Fruit fly (Drosophila melanogaster) whole organism, pupa: ENCODE measurements around the gene CG33995.

Source experiments
- CG10348 ChIP-seq: fragments of 200-800 bp; sonication (Bioruptor generic); IDR thresholded peaks from 2 replicates; pipeline ENCODE4 v1.3.6; 2022; ENCODE audit warnings: missing biosample characterization, missing genetic modification characterization
- CG12605 ChIP-seq: fragments of 200-800 bp; sonication (Bioruptor generic); IDR thresholded peaks from 2 replicates; pipeline ENCODE4 v1.3.6; 2022; ENCODE audit warnings: missing biosample characterization, missing genetic modification characterization
- CG32121 ChIP-seq: fragments of 200-800 bp; sonication (Bioruptor generic); IDR thresholded peaks from 2 replicates; pipeline ENCODE4 v1.3.6; 2022; ENCODE audit warnings: missing biosample characterization, missing genetic modification characterization
- CG34367 ChIP-seq: fragments of 200-800 bp; sonication (Bioruptor generic); optimal IDR thresholded peaks from 2 replicates; lab custom pipeline; 2018; ENCODE audit warnings: missing biosample characterization, mild to moderate bottlenecking, missing genetic modification characterization
- CG8301 ChIP-seq: fragments of 200-800 bp; sonication (Bioruptor generic); optimal IDR thresholded peaks from 2 replicates; lab custom pipeline; 2018; ENCODE audit warnings: missing biosample characterization, mild to moderate bottlenecking, missing genetic modification characterization
- CG9948 ChIP-seq: fragments of 200-800 bp; sonication (Bioruptor generic); optimal IDR thresholded peaks from 2 replicates; lab custom pipeline; 2018; ENCODE audit warnings: missing biosample characterization, mild to moderate bottlenecking, missing genetic modification characterization, moderate library complexity
- EcR ChIP-seq: fragments of 200-800 bp; sonication (Bioruptor generic); optimal IDR thresholded peaks from 3 replicates; lab custom pipeline; 2019; ENCODE audit warnings: missing biosample characterization, missing genetic modification characterization, mild to moderate bottlenecking, moderate library complexity, missing genetic modification reagents
- Pif1A ChIP-seq: fragments of 200-800 bp; sonication (Bioruptor generic); optimal IDR thresholded peaks from 3 replicates; lab custom pipeline; 2016; ENCODE audit warnings: missing biosample characterization, missing genetic modification characterization
- Pif1B ChIP-seq: fragments of 200-800 bp; sonication (Bioruptor generic); optimal IDR thresholded peaks from 3 replicates; lab custom pipeline; 2016; ENCODE audit warnings: missing biosample characterization, missing genetic modification characterization
- fd96Ca ChIP-seq: fragments of 200-800 bp; sonication (Bioruptor generic); IDR thresholded peaks from 3 replicates; pipeline ENCODE4 v1.3.6; 2022; ENCODE audit warnings: missing biosample characterization, missing genetic modification characterization
- rn ChIP-seq: fragments of 200-800 bp; sonication (Bioruptor generic); IDR thresholded peaks from 2 replicates; pipeline ENCODE4 v1.3.6; 2022; ENCODE audit warnings: missing biosample characterization, missing genetic modification characterization

DNA sequence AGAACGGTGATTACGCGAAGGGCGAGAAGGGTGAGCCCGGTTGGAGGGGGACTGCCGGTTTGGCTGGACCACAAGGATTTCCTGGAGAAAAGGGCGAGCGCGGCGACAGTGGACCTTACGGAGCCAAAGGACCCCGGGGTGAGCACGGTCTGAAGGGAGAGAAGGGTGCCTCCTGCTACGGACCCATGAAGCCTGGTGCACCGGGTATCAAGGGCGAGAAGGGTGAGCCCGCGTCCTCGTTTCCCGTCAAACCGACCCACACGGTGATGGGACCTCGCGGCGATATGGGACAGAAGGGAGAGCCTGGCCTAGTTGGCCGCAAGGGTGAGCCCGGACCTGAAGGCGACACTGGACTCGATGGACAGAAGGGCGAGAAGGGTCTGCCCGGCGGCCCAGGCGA lies 11.7 kb upstream of the CG33995 start:
- TF ChIP-seq CG34367 (tag; lab: Kevin White, UChicago), result no peak
- no peak for TF ChIP-seq CG9948 (tag; lab: Kevin White, UChicago)
- TF ChIP-seq CG32121 (GFP tag; lab: Robert Waterston, UW), result no peak
- no peak for TF ChIP-seq fd96Ca (GFP tag; lab: Robert Waterston, UW)
- TF ChIP-seq EcR (GFP tag; lab: Kevin White, UChicago), result no peak
- no peak for TF ChIP-seq CG12605 (GFP tag; lab: Robert Waterston, UW)
- TF ChIP-seq CG8301 (tag; lab: Kevin White, UChicago), result no peak
- no peak for TF ChIP-seq Pif1B
- TF ChIP-seq CG10348 (GFP tag; lab: Robert Waterston, UW), result no peak
- TF ChIP-seq Pif1A (GFP tag; lab: Kevin White, UChicago), result no peak
- no peak for TF ChIP-seq rn (GFP tag; lab: Robert Waterston, UW)
